Fruit fly (Drosophila melanogaster): ENCODE results near the gene amx.
A peak's percentile ranks its signal among the peaks of the same experiment; 100 is the strongest.

amx gene

dm6 chrX:9255964-9256520 lies 8.9 kb upstream of the amx start, which contains the start of gene ric8a (continued):
- TF ChIP-seq sr (GFP tag; IDR thresholded peaks at IDR 0.05) = no peak
- TF ChIP-seq peb (GFP tag; IDR thresholded peaks at IDR 0.05) = no peak
- no peak for TF ChIP-seq CG12744 (GFP tag; optimal IDR thresholded peaks at IDR 0.05)
- no peak for TF ChIP-seq CG30020 (tag; optimal IDR thresholded peaks at IDR 0.05)
- TF ChIP-seq zf30C (GFP tag; optimal IDR thresholded peaks at IDR 0.05) = no peak
- TF ChIP-seq CG11695 (GFP tag; IDR thresholded peaks at IDR 0.05) = no peak
- TF ChIP-seq nmo (GFP tag; optimal IDR thresholded peaks at IDR 0.05) = peak; percentile 40
- no peak for TF ChIP-seq HmgZ (tag; optimal IDR thresholded peaks at IDR 0.05)
- no peak for TF ChIP-seq CG13296 (GFP tag; optimal IDR thresholded peaks at IDR 0.05)
- TF ChIP-seq CG3726 (GFP tag; IDR thresholded peaks at IDR 0.05) = no peak
- TF ChIP-seq scrt (GFP tag; optimal IDR thresholded peaks at IDR 0.05) = no peak
- TF ChIP-seq CG13123 (GFP tag; optimal IDR thresholded peaks at IDR 0.05) = no peak
- TF ChIP-seq h (optimal IDR thresholded peaks at IDR 0.05) = no peak
- no peak for TF ChIP-seq HLHmδ (GFP tag; optimal IDR thresholded peaks at IDR 0.05)
- TF ChIP-seq CG2712 (tag; optimal IDR thresholded peaks at IDR 0.05) = no peak
- peak; percentile 76 for TF ChIP-seq unc-4 (GFP tag; IDR thresholded peaks at IDR 0.05; ENCODE audit: partially characterized antibody)
- no peak for TF ChIP-seq CG7839 (tag; optimal IDR thresholded peaks at IDR 0.05)
- TF ChIP-seq CG10979 (tag; optimal IDR thresholded peaks at IDR 0.05) = no peak
- no peak for TF ChIP-seq pum (GFP tag; optimal IDR thresholded peaks at IDR 0.05)
- no peak for TF ChIP-seq CG31365 (tag; optimal IDR thresholded peaks at IDR 0.05)
- no peak for TF ChIP-seq CG17385 (GFP tag; optimal IDR thresholded peaks at IDR 0.05)
- no peak for TF ChIP-seq z (GFP tag; IDR thresholded peaks at IDR 0.05)
- no peak for TF ChIP-seq CG4820 (GFP tag; optimal IDR thresholded peaks at IDR 0.05)
- TF ChIP-seq Deaf1 (tag; optimal IDR thresholded peaks at IDR 0.05) = no peak
- TF ChIP-seq Ssrp (tag; optimal IDR thresholded peaks at IDR 0.05) = no peak
- TF ChIP-seq gro (GFP tag; optimal IDR thresholded peaks at IDR 0.05) = no peak
- no peak for TF ChIP-seq wdn (GFP tag; IDR thresholded peaks at IDR 0.05)
- no peak for TF ChIP-seq CG6654 (GFP tag; optimal IDR thresholded peaks at IDR 0.05)
- peak; percentile 61 for TF ChIP-seq sqz (GFP tag; optimal IDR thresholded peaks at IDR 0.05)
- TF ChIP-seq ttk (GFP tag; IDR thresholded peaks at IDR 0.05) = no peak
- no peak for TF ChIP-seq Nf-YC (tag; optimal IDR thresholded peaks at IDR 0.05)
- TF ChIP-seq PHDP (tag; optimal IDR thresholded peaks at IDR 0.05) = no peak
- no peak for TF ChIP-seq psq (GFP tag; optimal IDR thresholded peaks at IDR 0.05)
- TF ChIP-seq CG4404 (GFP tag; IDR thresholded peaks at IDR 0.05) = no peak
- no peak for TF ChIP-seq E2f1 (GFP tag; IDR thresholded peaks at IDR 0.05)
- TF ChIP-seq br (optimal IDR thresholded peaks at IDR 0.05) = no peak
- no peak for TF ChIP-seq ssp (GFP tag; IDR thresholded peaks at IDR 0.05)
- peak; percentile 70 for TF ChIP-seq CG9797 (GFP tag; optimal IDR thresholded peaks at IDR 0.05)
- TF ChIP-seq jing (GFP tag; optimal IDR thresholded peaks at IDR 0.05) = no peak
- TF ChIP-seq Gug (GFP tag; IDR thresholded peaks at IDR 0.05) = peak; percentile 12; the same call in 1 of the 4 replicates
- TF ChIP-seq CG4730 (GFP tag; IDR thresholded peaks at IDR 0.05) = no peak

dm6 chrX:9255021-9255420 lies 7.9 kb upstream of the amx start:
- TF ChIP-seq CG1647 (GFP tag; optimal IDR thresholded peaks at IDR 0.05) (no peak), sens (GFP tag) (peak; percentile 24), row (GFP tag; IDR thresholded peaks at IDR 0.05) (0 out of 3 replicates have a peak, but pooled peaks have one; percentile 15), lola (GFP tag; optimal IDR thresholded peaks at IDR 0.05) (no peak), CG32772 (GFP tag; IDR thresholded peaks at IDR 0.05) (no peak), D19B (GFP tag; optimal IDR thresholded peaks at IDR 0.05) (peak; percentile 60), CG1832 (GFP tag; optimal IDR thresholded peaks at IDR 0.05) (peak; percentile 65), CG10321 (GFP tag; IDR thresholded peaks at IDR 0.05) (peak; percentile 61), CG3281 (GFP tag; optimal IDR thresholded peaks at IDR 0.05) (no peak), sd (tag; optimal IDR thresholded peaks at IDR 0.05) (peak; percentile 79), NFAT (GFP tag; IDR thresholded peaks at IDR 0.05) (no peak)

Data from whole organism, embryonic.